Fruit fly (Drosophila melanogaster): ENCODE results near the gene CG13083.

- TF ChIP-seq dsf (GFP tag; optimal IDR thresholded peaks at IDR 0.05; ENCODE audit: borderline replicate concordance) (no peak), OdsH (GFP tag; optimal IDR thresholded peaks at IDR 0.05) (no peak)
Observed at dm6 chr2L:19440732-19441131, 46.6 kb upstream of the CG13083 start.

Data from whole organism, wandering third instar larva.